Worm (Caenorhabditis elegans) whole organism, L2 larva: ENCODE measurements around the gene snx-1.

Experiments
- C34F6.9 ChIP-seq: fragments of 150-350 bp; optimal IDR thresholded peaks from 2 replicates; lab custom pipeline; 2014; ENCODE audit warnings: missing biosample characterization, missing genetic modification characterization
- F13H6.1 ChIP-seq: sonication (generic microtip); optimal IDR thresholded peaks from 2 replicates; lab custom pipeline; 2016; ENCODE audit warnings: missing genetic modification characterization, missing compliant biosample characterization
- R02D3.7 ChIP-seq: fragments of 150-350 bp; optimal IDR thresholded peaks from 2 replicates; lab custom pipeline; 2014; ENCODE audit warnings: missing biosample characterization, missing genetic modification characterization
- Y55F3AM.14 ChIP-seq: fragments of 200-800 bp; sonication (Bioruptor generic); optimal IDR thresholded peaks from 2 replicates; lab custom pipeline; 2018; ENCODE audit warnings: mild to moderate bottlenecking, missing genetic modification characterization, missing compliant biosample characterization
- ZK546.5 ChIP-seq: sonication (generic microtip); optimal IDR thresholded peaks from 2 replicates; lab custom pipeline; 2017; ENCODE audit warnings: missing biosample characterization, missing genetic modification characterization
- alr-1 ChIP-seq: fragments of 150-350 bp; optimal IDR thresholded peaks from 2 replicates; lab custom pipeline; 2014; ENCODE audit warnings: missing biosample characterization, missing genetic modification characterization
- aly-2 ChIP-seq: fragments of 150-350 bp; optimal IDR thresholded peaks from 2 replicates; lab custom pipeline; 2014; ENCODE audit warnings: missing biosample characterization, missing genetic modification characterization
- ama-1 ChIP-seq: fragments of 150-350 bp; optimal IDR thresholded peaks from 2 replicates; lab custom pipeline; 2018; ENCODE audit warnings: inconsistent platforms
- ceh-82 ChIP-seq: fragments of 150-350 bp; optimal IDR thresholded peaks from 2 replicates; lab custom pipeline; 2014; ENCODE audit warnings: missing biosample characterization, missing genetic modification characterization
- crh-2 ChIP-seq: sonication (generic microtip); optimal IDR thresholded peaks from 2 replicates; lab custom pipeline; 2017; ENCODE audit warnings: missing biosample characterization, missing genetic modification characterization
- dmd-4 ChIP-seq: sonication (generic microtip); optimal IDR thresholded peaks from 2 replicates; lab custom pipeline; 2017; ENCODE audit warnings: missing biosample characterization, missing genetic modification characterization
- egl-27 ChIP-seq: sonication (generic microtip); optimal IDR thresholded peaks from 3 replicates; lab custom pipeline; 2017; ENCODE audit warnings: missing biosample characterization, missing genetic modification reagents, missing genetic modification characterization
- elt-1 ChIP-seq: fragments of 150-350 bp; optimal IDR thresholded peaks from 2 replicates; lab custom pipeline; 2014; ENCODE audit warnings: missing biosample characterization, missing genetic modification characterization
- elt-3 ChIP-seq: sonication (generic microtip); optimal IDR thresholded peaks from 2 replicates; lab custom pipeline; 2017; ENCODE audit warnings: missing biosample characterization, missing genetic modification characterization
- fos-1 ChIP-seq: fragments of 150-350 bp; optimal IDR thresholded peaks from 2 replicates; lab custom pipeline; 2014; ENCODE audit warnings: missing biosample characterization, missing genetic modification characterization
- gmeb-1 ChIP-seq: fragments of 150-350 bp; optimal IDR thresholded peaks from 2 replicates; lab custom pipeline; 2014; ENCODE audit warnings: missing biosample characterization, missing genetic modification characterization
- lin-11 ChIP-seq: fragments of 150-350 bp; sonication (generic microtip); optimal IDR thresholded peaks from 2 replicates; lab custom pipeline; 2014; ENCODE audit warnings: missing biosample characterization, missing genetic modification characterization, inconsistent platforms, mixed read lengths
- lin-13 ChIP-seq: fragments of 150-350 bp; optimal IDR thresholded peaks from 2 replicates; lab custom pipeline; 2014; ENCODE audit warnings: missing biosample characterization, missing genetic modification reagents, missing genetic modification characterization
- lin-39 ChIP-seq: fragments of 150-350 bp; optimal IDR thresholded peaks from 2 replicates; lab custom pipeline; 2014; ENCODE audit warnings: missing biosample characterization, missing genetic modification reagents, missing genetic modification characterization
- lsy-2 ChIP-seq, 2 experiments: fragments of 150-350 bp in 1 of 2; sonication (generic microtip) in 1 of 2; optimal IDR thresholded peaks; 2 replicates each; lab custom pipeline; 2014 to 2017; ENCODE audit warnings: missing biosample characterization in 2 of 2, missing genetic modification characterization in 2 of 2
- mab-5 ChIP-seq: fragments of 150-350 bp; optimal IDR thresholded peaks from 2 replicates; lab custom pipeline; 2014; ENCODE audit warnings: missing biosample characterization, missing genetic modification characterization
- mbf-1 ChIP-seq: sonication (generic microtip); optimal IDR thresholded peaks from 2 replicates; lab custom pipeline; 2017; ENCODE audit warnings: missing biosample characterization, missing genetic modification characterization
- mdl-1 ChIP-seq, 2 experiments: fragments of 150-350 bp in 1 of 2; sonication (generic microtip) in 1 of 2; optimal IDR thresholded peaks; 2 replicates each; lab custom pipeline; 2017; ENCODE audit warnings: missing biosample characterization in 2 of 2, missing genetic modification characterization in 2 of 2
- nhr-10 ChIP-seq: sonication (generic microtip); optimal IDR thresholded peaks from 2 replicates; lab custom pipeline; 2017; ENCODE audit warnings: missing biosample characterization, missing genetic modification characterization
- nhr-11 ChIP-seq: fragments of 150-350 bp; optimal IDR thresholded peaks from 2 replicates; lab custom pipeline; 2014; ENCODE audit warnings: missing biosample characterization, missing genetic modification characterization
- nhr-12 ChIP-seq: fragments of 150-350 bp; optimal IDR thresholded peaks from 2 replicates; lab custom pipeline; 2014; ENCODE audit warnings: missing biosample characterization, missing genetic modification characterization
- nhr-129 ChIP-seq: fragments of 150-350 bp; optimal IDR thresholded peaks from 2 replicates; lab custom pipeline; 2014; ENCODE audit warnings: missing biosample characterization, missing genetic modification characterization
- nhr-21 ChIP-seq: fragments of 150-350 bp; optimal IDR thresholded peaks from 2 replicates; lab custom pipeline; 2014; ENCODE audit warnings: missing biosample characterization, missing genetic modification characterization
- nhr-23 ChIP-seq: fragments of 150-350 bp; optimal IDR thresholded peaks from 2 replicates; lab custom pipeline; 2014; ENCODE audit warnings: missing biosample characterization, missing genetic modification reagents, missing genetic modification characterization
- nhr-237 ChIP-seq: fragments of 150-350 bp; optimal IDR thresholded peaks from 2 replicates; lab custom pipeline; 2014; ENCODE audit warnings: missing biosample characterization, missing genetic modification characterization
- nhr-25 ChIP-seq: fragments of 150-350 bp; sonication (generic microtip); optimal IDR thresholded peaks from 3 replicates; lab custom pipeline; 2014; ENCODE audit warnings: missing biosample characterization, missing genetic modification characterization
- nhr-6 ChIP-seq: fragments of 150-350 bp; optimal IDR thresholded peaks from 2 replicates; lab custom pipeline; 2014; ENCODE audit warnings: missing biosample characterization, missing genetic modification characterization
- nhr-77 ChIP-seq: fragments of 150-350 bp; optimal IDR thresholded peaks from 2 replicates; lab custom pipeline; 2014; ENCODE audit warnings: missing biosample characterization, missing genetic modification characterization
- peb-1 ChIP-seq: fragments of 150-350 bp; optimal IDR thresholded peaks from 2 replicates; lab custom pipeline; 2014; ENCODE audit warnings: missing biosample characterization, missing genetic modification characterization
- sem-4 ChIP-seq: fragments of 150-350 bp; optimal IDR thresholded peaks from 2 replicates; lab custom pipeline; 2014; ENCODE audit warnings: missing biosample characterization, missing genetic modification reagents, missing genetic modification characterization
- skn-1 ChIP-seq: sonication (generic microtip); optimal IDR thresholded peaks from 2 replicates; lab custom pipeline; 2017; ENCODE audit warnings: missing biosample characterization, missing genetic modification characterization
- sma-3 ChIP-seq: sonication (generic microtip); optimal IDR thresholded peaks from 2 replicates; lab custom pipeline; 2016; ENCODE audit warnings: missing genetic modification reagents, missing genetic modification characterization, missing compliant biosample characterization
- sma-9 ChIP-seq, 2 experiments: fragments of 150-350 bp in 1 of 2; sonication (generic microtip) in 1 of 2; optimal IDR thresholded peaks; 2 replicates each; lab custom pipeline; 2014 to 2016; ENCODE audit warnings: missing genetic modification characterization in 2 of 2, mild to moderate bottlenecking in 1 of 2, missing biosample characterization in 1 of 2, missing compliant biosample characterization in 1 of 2, missing genetic modification reagents in 1 of 2, moderate library complexity in 1 of 2
- snpc-4 ChIP-seq: fragments of 150-350 bp; optimal IDR thresholded peaks from 2 replicates; lab custom pipeline; 2014; ENCODE audit warnings: missing biosample characterization, missing genetic modification characterization
- unc-39 ChIP-seq: fragments of 150-350 bp; optimal IDR thresholded peaks from 2 replicates; lab custom pipeline; 2014; ENCODE audit warnings: missing biosample characterization, missing genetic modification characterization
- unc-55 ChIP-seq: fragments of 150-350 bp; sonication (generic microtip); optimal IDR thresholded peaks from 3 replicates; lab custom pipeline; 2014; ENCODE audit warnings: missing biosample characterization, missing genetic modification reagents, missing genetic modification characterization
- unc-62 ChIP-seq: fragments of 150-350 bp; optimal IDR thresholded peaks from 2 replicates; lab custom pipeline; 2014; ENCODE audit warnings: missing biosample characterization, missing genetic modification reagents, missing genetic modification characterization
- zag-1 ChIP-seq: fragments of 150-350 bp; optimal IDR thresholded peaks from 2 replicates; lab custom pipeline; 2014; ENCODE audit warnings: missing biosample characterization, missing genetic modification characterization
- ztf-1 ChIP-seq: fragments of 200-800 bp; sonication (Bioruptor generic); conservative IDR thresholded peaks from 2 replicates; pipeline ENCODE4 v1.3.6; 2022; ENCODE audit warnings: missing genetic modification characterization, missing compliant biosample characterization
- ztf-11 ChIP-seq: sonication (generic microtip); optimal IDR thresholded peaks from 2 replicates; lab custom pipeline; 2017; ENCODE audit warnings: missing biosample characterization, missing genetic modification characterization
- ztf-4 ChIP-seq: fragments of 150-350 bp; optimal IDR thresholded peaks from 2 replicates; lab custom pipeline; 2014; ENCODE audit warnings: missing biosample characterization, missing genetic modification characterization

Gene snx-1

ce11 chrX:1120326-1120725 is 8.5 kb upstream of the snx-1 start:
- TF ChIP-seq nhr-21: no peak
- no peak for TF ChIP-seq Y55F3AM.14 (GFP tag; lab: Kevin White, UChicago)
- no peak for TF ChIP-seq lin-39 (tag; lab: Kevin White, UChicago)
- no peak for TF ChIP-seq dmd-4 (tag; lab: Kevin White, UChicago)
- TF ChIP-seq lin-11: no peak
- TF ChIP-seq sma-3 (GFP tag; lab: Kevin White, UChicago): no peak
- no peak for TF ChIP-seq ztf-11 (tag; lab: Kevin White, UChicago)
- TF ChIP-seq gmeb-1 (tag; lab: Kevin White, UChicago): no peak
- no peak for TF ChIP-seq alr-1 (tag; lab: Kevin White, UChicago)
- no peak for TF ChIP-seq snpc-4
- no peak for TF ChIP-seq R02D3.7
- no peak for TF ChIP-seq nhr-25 (tag; lab: Kevin White, UChicago)
- TF ChIP-seq elt-1 (tag; lab: Kevin White, UChicago): no peak
- no peak for TF ChIP-seq peb-1 (tag; lab: Kevin White, UChicago)
- TF ChIP-seq nhr-12 (tag; lab: Kevin White, UChicago): no peak
- no peak for TF ChIP-seq fos-1 (tag; lab: Kevin White, UChicago)
- peak; percentile 8 for TF ChIP-seq lin-13 (GFP tag; lab: Kevin White, UChicago)
- peak; percentile 78 for TF ChIP-seq F13H6.1
- TF ChIP-seq crh-2 (tag; lab: Kevin White, UChicago): no peak
- peak in 1 of 2 experiments; percentile 49 for TF ChIP-seq lsy-2 (tag; optimal IDR thresholded peaks at IDR 0.05; lab: Kevin White, UChicago)
- TF ChIP-seq mab-5 (tag; lab: Kevin White, UChicago): peak; percentile 62
- TF ChIP-seq aly-2 (tag; lab: Kevin White, UChicago): no peak
- TF ChIP-seq nhr-23 (tag; lab: Kevin White, UChicago): no peak
- peak; percentile 49 for TF ChIP-seq zag-1 (tag; lab: Kevin White, UChicago)
- peak; percentile 66 for TF ChIP-seq sem-4 (tag; lab: Kevin White, UChicago)
- no peak for TF ChIP-seq ZK546.5 (tag; lab: Kevin White, UChicago)
- peak; percentile 24 for TF ChIP-seq unc-55
- no peak for TF ChIP-seq ama-1 (lab: Kevin White, UChicago)
- peak; percentile 42 for TF ChIP-seq nhr-129
- TF ChIP-seq C34F6.9 (tag; lab: Kevin White, UChicago): no peak
- TF ChIP-seq ztf-1: no peak
- TF ChIP-seq elt-3 (tag; lab: Kevin White, UChicago): no peak
- TF ChIP-seq mbf-1 (tag; lab: Kevin White, UChicago): no peak
- no peak for TF ChIP-seq ceh-82 (tag; lab: Kevin White, UChicago)
- no peak for TF ChIP-seq unc-39 (tag; lab: Kevin White, UChicago)
- TF ChIP-seq egl-27 (tag; lab: Kevin White, UChicago): no peak
- no peak for TF ChIP-seq nhr-237 (tag; lab: Kevin White, UChicago)
- peak; percentile 15 for TF ChIP-seq sma-9 (GFP tag; optimal IDR thresholded peaks at IDR 0.05; lab: Kevin White, UChicago)
- no peak for TF ChIP-seq sma-9 (tag; optimal IDR thresholded peaks at IDR 0.05; lab: Kevin White, UChicago)
- TF ChIP-seq ztf-4: no peak

- TF ChIP-seq unc-55 (peak; percentile 50), ceh-82 (tag; lab: Kevin White, UChicago) (no peak), nhr-21 (no peak)
These were observed 7.2 kb upstream of the snx-1 start for ce11 chrX:1121575-1121974.

- TF ChIP-seq unc-62 (GFP tag; lab: Kevin White, UChicago) (peak; percentile 22), sma-9 (GFP tag; optimal IDR thresholded peaks at IDR 0.05; lab: Kevin White, UChicago) (peak; percentile 61), sma-9 (tag; optimal IDR thresholded peaks at IDR 0.05; lab: Kevin White, UChicago) (no peak), nhr-77 (no peak), mdl-1 (tag; optimal IDR thresholded peaks at IDR 0.05; lab: Kevin White, UChicago) (no peak), nhr-129 (peak; percentile 69), nhr-6 (tag; lab: Kevin White, UChicago) (peak; percentile 6), C34F6.9 (tag; lab: Kevin White, UChicago) (peak; percentile 67), nhr-11 (no peak), ztf-1 (no peak), mbf-1 (tag; lab: Kevin White, UChicago) (no peak), nhr-21 (peak; percentile 30), dmd-4 (tag; lab: Kevin White, UChicago) (no peak), crh-2 (tag; lab: Kevin White, UChicago) (peak; percentile 79), nhr-23 (tag; lab: Kevin White, UChicago) (no peak), nhr-12 (tag; lab: Kevin White, UChicago) (no peak), ama-1 (lab: Kevin White, UChicago) (no peak), gmeb-1 (tag; lab: Kevin White, UChicago) (no peak), mab-5 (tag; lab: Kevin White, UChicago) (peak; percentile 94), nhr-237 (tag; lab: Kevin White, UChicago) (no peak), egl-27 (tag; lab: Kevin White, UChicago) (peak; percentile 4), nhr-25 (tag; lab: Kevin White, UChicago) (peak; percentile 24), aly-2 (tag; lab: Kevin White, UChicago) (no peak), ceh-82 (tag; lab: Kevin White, UChicago) (no peak), unc-55 (peak; percentile 32), fos-1 (tag; lab: Kevin White, UChicago) (peak; percentile 21), lin-13 (GFP tag; lab: Kevin White, UChicago) (peak; percentile 38), nhr-10 (tag; lab: Kevin White, UChicago) (no peak), ztf-4 (no peak), skn-1 (tag; lab: Kevin White, UChicago) (no peak), lin-39 (tag; lab: Kevin White, UChicago) (peak; percentile 52), lsy-2 (tag; optimal IDR thresholded peaks at IDR 0.05; lab: Kevin White, UChicago) (peak in 1 of 2 experiments; percentile 54), sma-3 (GFP tag; lab: Kevin White, UChicago) (peak; percentile 5), unc-39 (tag; lab: Kevin White, UChicago) (no peak)
These were observed 6.6 kb upstream of the snx-1 start for ce11 chrX:1122198-1122597.
